Fruit fly (Drosophila melanogaster) whole organism, prepupa: ENCODE data around the gene CG13376.

Experiments
- Blimp-1 ChIP-seq: fragments of 200-800 bp; sonication (Bioruptor generic); optimal IDR thresholded peaks from 3 replicates; lab custom pipeline; 2017; ENCODE audit warnings: missing biosample characterization, missing genetic modification characterization, mild to moderate bottlenecking, moderate library complexity, missing genetic modification reagents
- CG10631 ChIP-seq: fragments of 200-800 bp; sonication (Bioruptor generic); optimal IDR thresholded peaks from 2 replicates; lab custom pipeline; 2016; ENCODE audit warnings: missing biosample characterization, missing genetic modification characterization
- CG10669 ChIP-seq: fragments of 200-800 bp; sonication (Bioruptor generic); optimal IDR thresholded peaks from 3 replicates; lab custom pipeline; 2018; ENCODE audit warnings: missing biosample characterization, mild to moderate bottlenecking, missing genetic modification characterization, moderate library complexity
- CG11762 ChIP-seq: fragments of 200-800 bp; sonication (Bioruptor generic); optimal IDR thresholded peaks from 3 replicates; lab custom pipeline; 2016; ENCODE audit warnings: missing biosample characterization, missing genetic modification characterization; ENCODE audit not compliant: insufficient read depth
- CG15336 ChIP-seq: fragments of 200-800 bp; sonication (Bioruptor generic); IDR thresholded peaks from 2 replicates; pipeline ENCODE4 v1.3.6; 2022; ENCODE audit warnings: missing biosample characterization, missing genetic modification characterization
- CG1621 ChIP-seq: fragments of 200-800 bp; sonication (Bioruptor generic); optimal IDR thresholded peaks from 3 replicates; lab custom pipeline; 2018; ENCODE audit warnings: missing biosample characterization, mild to moderate bottlenecking, missing genetic modification characterization
- CG16779 ChIP-seq: fragments of 200-800 bp; sonication (Bioruptor generic); optimal IDR thresholded peaks from 3 replicates; lab custom pipeline; 2017; ENCODE audit warnings: missing biosample characterization, mild to moderate bottlenecking, missing genetic modification characterization
- CG31627 ChIP-seq: fragments of 200-800 bp; sonication (Bioruptor generic); optimal IDR thresholded peaks from 3 replicates; lab custom pipeline; 2016; ENCODE audit warnings: missing biosample characterization, missing genetic modification characterization
- CG32006 ChIP-seq: fragments of 200-800 bp; sonication (Bioruptor generic); optimal IDR thresholded peaks from 3 replicates; lab custom pipeline; 2017; ENCODE audit warnings: missing biosample characterization, mild to moderate bottlenecking, missing genetic modification characterization
- CG3919 ChIP-seq: fragments of 200-800 bp; sonication (Bioruptor generic); optimal IDR thresholded peaks from 3 replicates; lab custom pipeline; 2016; ENCODE audit warnings: missing biosample characterization, missing genetic modification characterization
- CG4318 ChIP-seq: fragments of 200-800 bp; sonication (Bioruptor generic); optimal IDR thresholded peaks from 3 replicates; lab custom pipeline; 2017; ENCODE audit warnings: missing biosample characterization, mild to moderate bottlenecking, missing genetic modification characterization
- CG6792 ChIP-seq: fragments of 200-800 bp; sonication (Bioruptor generic); optimal IDR thresholded peaks from 3 replicates; lab custom pipeline; 2016; ENCODE audit warnings: missing biosample characterization, missing genetic modification characterization
- CG6854 ChIP-seq: fragments of 200-800 bp; sonication (Bioruptor generic); optimal IDR thresholded peaks from 2 replicates; lab custom pipeline; 2017; ENCODE audit warnings: missing biosample characterization, mild to moderate bottlenecking, missing genetic modification characterization
- CG8632 ChIP-seq: fragments of 200-800 bp; sonication (Bioruptor generic); optimal IDR thresholded peaks from 3 replicates; lab custom pipeline; 2016; ENCODE audit warnings: missing biosample characterization, missing genetic modification characterization
- CG9139 ChIP-seq: fragments of 200-800 bp; sonication (Bioruptor generic); optimal IDR thresholded peaks from 3 replicates; lab custom pipeline; 2017; ENCODE audit warnings: missing biosample characterization, mild to moderate bottlenecking, missing genetic modification characterization
- Eip75B ChIP-seq: fragments of 200-800 bp; sonication (Bioruptor generic); optimal IDR thresholded peaks from 3 replicates; lab custom pipeline; 2016; ENCODE audit warnings: missing biosample characterization, missing genetic modification characterization
- Eip78C ChIP-seq: fragments of 200-800 bp; sonication (Bioruptor generic); peaks from one replicate; lab custom pipeline; 2016; ENCODE audit warnings: missing biosample characterization, missing genetic modification characterization
- Ets21C ChIP-seq: fragments of 200-800 bp; sonication (Bioruptor generic); optimal IDR thresholded peaks from 3 replicates; lab custom pipeline; 2016; ENCODE audit warnings: missing biosample characterization, missing genetic modification characterization
- Ets96B ChIP-seq: fragments of 200-800 bp; optimal IDR thresholded peaks from 2 replicates; lab custom pipeline; 2019; ENCODE audit warnings: missing biosample characterization, mild to moderate bottlenecking, missing genetic modification characterization, moderate library complexity
- Gug ChIP-seq: fragments of 200-800 bp; sonication (Bioruptor generic); IDR thresholded peaks from 2 replicates; pipeline ENCODE4 v1.3.6; 2022; ENCODE audit warnings: missing biosample characterization, missing genetic modification characterization
- Hr38 ChIP-seq: sonication (Bioruptor generic); optimal IDR thresholded peaks from 2 replicates; lab custom pipeline; 2016; ENCODE audit warnings: missing biosample characterization, missing genetic modification characterization
- Hr39 ChIP-seq: fragments of 200-800 bp; sonication (Bioruptor generic); optimal IDR thresholded peaks from 2 replicates; lab custom pipeline; 2016; ENCODE audit warnings: missing biosample characterization, missing genetic modification characterization
- Hr4 ChIP-seq: fragments of 200-800 bp; sonication (Bioruptor generic); optimal IDR thresholded peaks from 3 replicates; lab custom pipeline; 2016; ENCODE audit warnings: missing biosample characterization, missing genetic modification characterization
- Lpt ChIP-seq: fragments of 200-800 bp; sonication (Bioruptor generic); optimal IDR thresholded peaks from 3 replicates; lab custom pipeline; 2016; ENCODE audit warnings: missing biosample characterization, missing genetic modification characterization
- Met ChIP-seq: fragments of 200-800 bp; sonication (Bioruptor generic); optimal IDR thresholded peaks from 3 replicates; lab custom pipeline; 2016; ENCODE audit warnings: missing biosample characterization, missing genetic modification characterization
- OdsH ChIP-seq: fragments of 200-800 bp; sonication (Bioruptor generic); optimal IDR thresholded peaks from 3 replicates; lab custom pipeline; 2016; ENCODE audit warnings: missing biosample characterization, missing genetic modification characterization
- Sox102F ChIP-seq: fragments of 200-800 bp; sonication (Bioruptor generic); optimal IDR thresholded peaks from 2 replicates; lab custom pipeline; 2016; ENCODE audit warnings: missing biosample characterization, mild to moderate bottlenecking, missing genetic modification characterization
- Sox14 ChIP-seq: fragments of 200-800 bp; sonication (Bioruptor generic); optimal IDR thresholded peaks from 3 replicates; lab custom pipeline; 2016; ENCODE audit warnings: missing biosample characterization, missing genetic modification characterization
- achi ChIP-seq: fragments of 200-800 bp; sonication (Bioruptor generic); optimal IDR thresholded peaks from 3 replicates; lab custom pipeline; 2016; ENCODE audit warnings: missing biosample characterization, missing genetic modification characterization
- acj6 ChIP-seq: fragments of 200-800 bp; sonication (Bioruptor generic); optimal IDR thresholded peaks from 3 replicates; lab custom pipeline; 2016; ENCODE audit warnings: missing biosample characterization, missing genetic modification characterization
- cyc ChIP-seq: fragments of 200-800 bp; sonication (Bioruptor generic); optimal IDR thresholded peaks from 3 replicates; lab custom pipeline; 2016; ENCODE audit warnings: missing biosample characterization, missing genetic modification characterization
- dac ChIP-seq: fragments of 200-800 bp; sonication (Bioruptor generic); optimal IDR thresholded peaks from 2 replicates; lab custom pipeline; 2017; ENCODE audit warnings: missing biosample characterization, mild to moderate bottlenecking, missing genetic modification characterization
- dsx ChIP-seq: fragments of 200-800 bp; optimal IDR thresholded peaks from 3 replicates; lab custom pipeline; 2019; ENCODE audit warnings: missing biosample characterization, mild to moderate bottlenecking, missing genetic modification characterization, moderate library complexity; ENCODE audit not compliant: poor library complexity, severe bottlenecking
- eg ChIP-seq: fragments of 200-800 bp; sonication (Bioruptor generic); IDR thresholded peaks from 3 replicates; pipeline ENCODE4 v1.3.6; 2022; ENCODE audit warnings: missing biosample characterization, missing genetic modification characterization
- esn ChIP-seq: fragments of 200-800 bp; sonication (Bioruptor generic); optimal IDR thresholded peaks from 2 replicates; lab custom pipeline; 2016; ENCODE audit warnings: missing biosample characterization, mild to moderate bottlenecking, missing genetic modification characterization, moderate library complexity
- fd59A ChIP-seq: fragments of 200-800 bp; sonication (Bioruptor generic); optimal IDR thresholded peaks from 2 replicates; lab custom pipeline; 2017; ENCODE audit warnings: missing biosample characterization, mild to moderate bottlenecking, missing genetic modification characterization, missing genetic modification reagents
- fd85E ChIP-seq: fragments of 200-800 bp; sonication (Bioruptor generic); optimal IDR thresholded peaks from 3 replicates; lab custom pipeline; 2016; ENCODE audit warnings: missing biosample characterization, missing genetic modification characterization
- fkh ChIP-seq: fragments of 200-800 bp; sonication (Bioruptor generic); optimal IDR thresholded peaks from 3 replicates; lab custom pipeline; 2017; ENCODE audit warnings: missing biosample characterization, mild to moderate bottlenecking, missing genetic modification characterization, moderate library complexity
- lz ChIP-seq: fragments of 200-800 bp; sonication (Bioruptor generic); optimal IDR thresholded peaks from 3 replicates; lab custom pipeline; 2016; ENCODE audit warnings: missing biosample characterization, missing genetic modification characterization
- net ChIP-seq: fragments of 200-800 bp; sonication (Bioruptor generic); optimal IDR thresholded peaks from 3 replicates; lab custom pipeline; 2016; ENCODE audit warnings: missing biosample characterization, missing genetic modification characterization
- salr ChIP-seq, 2 experiments: fragments of 200-800 bp; sonication (Bioruptor generic); optimal IDR thresholded peaks; 3 replicates each; lab custom pipeline; 2016 to 2018; ENCODE audit warnings: missing biosample characterization in 2 of 2, missing genetic modification characterization in 2 of 2, mild to moderate bottlenecking in 1 of 2
- ss ChIP-seq, 2 experiments: fragments of 200-800 bp; sonication (Bioruptor generic); optimal IDR thresholded peaks; 2 replicates in 1 of 2; 3 replicates in 1 of 2; lab custom pipeline; 2017 to 2018; ENCODE audit warnings: mild to moderate bottlenecking in 2 of 2, missing biosample characterization in 2 of 2, missing genetic modification characterization in 2 of 2, moderate library complexity in 1 of 2
- topi ChIP-seq: fragments of 200-800 bp; sonication (Bioruptor generic); optimal IDR thresholded peaks from 3 replicates; lab custom pipeline; 2016; ENCODE audit warnings: missing biosample characterization, missing genetic modification characterization
- vri ChIP-seq: fragments of 200-800 bp; sonication (Bioruptor generic); optimal IDR thresholded peaks from 3 replicates; lab custom pipeline; 2016; ENCODE audit warnings: missing biosample characterization, mild to moderate bottlenecking, missing genetic modification characterization

The CG13376 gene

DNA sequence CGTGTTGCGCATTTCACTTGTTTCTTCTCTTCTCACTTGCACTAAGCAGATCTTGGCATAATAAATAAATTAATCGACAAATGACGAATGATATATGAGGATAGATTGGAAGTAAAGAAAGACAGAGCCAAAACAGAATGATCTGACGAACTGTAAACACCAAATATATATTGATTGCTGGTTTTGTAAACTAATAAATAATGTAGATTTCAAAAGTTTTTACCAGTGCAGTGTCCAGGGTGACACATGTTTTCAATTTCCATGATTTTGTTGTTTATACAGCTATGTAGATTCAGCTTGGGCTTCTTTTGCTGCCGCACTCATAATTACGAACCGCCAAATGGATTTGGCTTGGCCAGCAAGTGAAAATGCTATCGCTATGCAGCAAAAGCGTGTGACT, 44.5 kb upstream of the CG13376 start (continued):
- TF ChIP-seq CG16779 (tag; lab: Kevin White, UChicago) = no peak
- TF ChIP-seq Eip78C (GFP tag; lab: Kevin White, UChicago) = peak; percentile 24
- no peak for TF ChIP-seq ss (GFP tag; optimal IDR thresholded peaks at IDR 0.05; lab: Kevin White, UChicago)
- no peak for TF ChIP-seq cyc
- no peak for TF ChIP-seq CG1621 (tag; lab: Kevin White, UChicago)
- no peak for TF ChIP-seq acj6 (GFP tag; lab: Kevin White, UChicago)
- no peak for TF ChIP-seq OdsH (GFP tag; lab: Kevin White, UChicago)
- no peak for TF ChIP-seq Lpt (GFP tag; lab: Kevin White, UChicago)
- TF ChIP-seq Blimp-1 = no peak

DNA sequence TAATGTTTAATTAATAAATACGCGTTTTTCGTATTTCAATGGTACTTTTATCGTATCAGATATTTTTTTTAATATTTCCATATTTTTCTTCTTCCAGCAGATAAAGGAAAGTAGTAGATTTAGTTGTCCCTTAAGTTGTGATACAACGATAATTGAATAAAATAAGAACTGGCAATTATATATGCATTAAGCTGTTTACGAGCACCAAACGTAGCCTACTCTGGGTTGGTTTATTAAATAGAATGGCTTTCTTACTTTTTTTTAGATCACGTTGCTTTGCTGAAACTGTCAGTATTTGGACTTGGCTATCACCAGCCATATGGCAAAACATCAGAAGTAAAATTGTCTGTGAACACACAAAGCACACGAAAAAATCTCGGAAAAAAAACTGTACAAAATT, 40.6 kb upstream of the CG13376 start, which contains the start of gene CG12470:
Gene CG12470 (plus strand): TSS at position 301 of the 400 bp plus-strand sequence.
- TF ChIP-seq lz (GFP tag; lab: Kevin White, UChicago) (no peak), esn (GFP tag; lab: Kevin White, UChicago) (no peak), dac (GFP tag; lab: Kevin White, UChicago) (no peak), salr (GFP tag; optimal IDR thresholded peaks at IDR 0.05; lab: Kevin White, UChicago) (no peak), Hr38 (GFP tag; lab: Kevin White, UChicago) (no peak), eg (no peak), Eip75B (GFP tag; lab: Kevin White, UChicago) (no peak), Hr4 (GFP tag; lab: Kevin White, UChicago) (no peak), fd85E (GFP tag; lab: Kevin White, UChicago) (no peak), Blimp-1 (no peak), CG8632 (GFP tag; lab: Kevin White, UChicago) (no peak), CG16779 (tag; lab: Kevin White, UChicago) (no peak), Lpt (GFP tag; lab: Kevin White, UChicago) (no peak), CG31627 (no peak), Gug (no peak)

DNA sequence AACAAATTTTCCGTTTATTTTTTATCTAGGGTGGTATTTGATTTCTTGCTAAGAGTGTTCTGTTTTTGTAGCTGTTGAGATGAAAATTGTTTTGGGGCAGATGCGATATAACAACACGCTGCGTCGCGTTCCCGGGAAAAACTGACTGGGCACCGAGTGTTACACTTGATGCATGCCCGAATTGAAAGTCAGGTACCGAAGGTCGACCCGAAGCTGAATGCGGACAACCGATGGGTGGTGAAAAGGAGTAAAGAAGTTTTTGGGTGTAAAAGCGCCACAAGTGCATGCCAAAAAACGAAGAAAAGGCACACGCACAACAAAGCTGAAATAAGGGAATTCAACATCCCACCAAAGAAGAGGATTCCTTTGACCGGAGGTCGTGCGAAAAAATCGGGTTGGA, 28.0 kb upstream of the CG13376 start, which contains the start of gene CG13375:
Gene CG13375 (minus strand): TSS at position 124 of the 400 bp plus-strand sequence.
- no peak for TF ChIP-seq CG16779 (tag; lab: Kevin White, UChicago)
- TF ChIP-seq esn (GFP tag; lab: Kevin White, UChicago) = no peak
- TF ChIP-seq dsx (GFP tag; lab: Kevin White, UChicago) = no peak
- no peak for TF ChIP-seq CG31627
- no peak for TF ChIP-seq Sox14 (GFP tag; lab: Kevin White, UChicago)
- TF ChIP-seq, all 60 proteins: peak for 0

DNA sequence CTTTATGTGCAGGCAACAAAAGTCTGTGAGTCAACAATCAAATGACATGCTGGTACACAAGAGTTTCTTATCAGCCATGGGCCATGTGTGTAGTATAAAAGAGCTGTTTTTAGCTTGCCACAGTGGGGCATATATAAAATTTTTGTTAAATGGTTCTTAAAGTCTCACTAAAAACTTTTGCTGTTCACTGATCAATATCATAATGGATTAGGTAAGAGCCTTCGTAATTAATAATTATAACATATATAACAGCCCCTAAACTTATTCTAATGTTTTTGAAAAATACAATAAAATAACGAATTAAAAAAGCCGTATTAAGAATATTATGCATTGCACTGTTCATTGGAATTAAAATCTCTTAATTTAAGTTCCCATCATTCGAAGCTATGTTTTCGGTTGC, 26.4 kb upstream of the CG13376 start:
- no peak for TF ChIP-seq fd59A (GFP tag; lab: Kevin White, UChicago)
- no peak for TF ChIP-seq ss (GFP tag; optimal IDR thresholded peaks at IDR 0.05; lab: Kevin White, UChicago)
- TF ChIP-seq fkh = no peak
- no peak for TF ChIP-seq Ets21C (GFP tag; lab: Kevin White, UChicago)
- TF ChIP-seq CG11762 (GFP tag; lab: Kevin White, UChicago) = no peak
- TF ChIP-seq acj6 (GFP tag; lab: Kevin White, UChicago) = peak; percentile 34
- TF ChIP-seq vri (GFP tag; lab: Kevin White, UChicago) = no peak
- TF ChIP-seq Ets96B (tag; lab: Kevin White, UChicago) = no peak
- peak; percentile 32 for TF ChIP-seq esn (GFP tag; lab: Kevin White, UChicago)
- no peak for TF ChIP-seq CG6854
- TF ChIP-seq CG4318 (GFP tag; lab: Kevin White, UChicago) = peak; percentile 58
- peak; percentile 12 for TF ChIP-seq topi
- TF ChIP-seq net (GFP tag; lab: Kevin White, UChicago) = no peak
- no peak for TF ChIP-seq Sox102F
- TF ChIP-seq CG16779 (tag; lab: Kevin White, UChicago) = no peak
- no peak; the same call in 1 of the 2 replicates for TF ChIP-seq CG15336 (GFP tag; lab: Robert Waterston, UW)
- peak; percentile 35 for TF ChIP-seq CG10669
- peak; percentile 27 for TF ChIP-seq Met (GFP tag; lab: Kevin White, UChicago)
- TF ChIP-seq eg = no peak
- peak; percentile 53 for TF ChIP-seq achi (GFP tag; lab: Kevin White, UChicago)
- TF ChIP-seq CG3919 (GFP tag; lab: Kevin White, UChicago) = no peak
- TF ChIP-seq Blimp-1 = no peak
- TF ChIP-seq CG6792 (GFP tag; lab: Kevin White, UChicago) = no peak
- peak; percentile 22 for TF ChIP-seq CG8632 (GFP tag; lab: Kevin White, UChicago)
- peak; percentile 20 for TF ChIP-seq CG10631 (GFP tag; lab: Kevin White, UChicago)
- TF ChIP-seq CG9139 (GFP tag; lab: Kevin White, UChicago) = no peak
- TF ChIP-seq dac (GFP tag; lab: Kevin White, UChicago) = peak; percentile 0
- TF ChIP-seq CG32006 (GFP tag; lab: Kevin White, UChicago) = peak; percentile 84
- no peak for TF ChIP-seq Hr39 (GFP tag; lab: Kevin White, UChicago)
- peak in 1 of 2 experiments; percentile 57 for TF ChIP-seq salr (GFP tag; optimal IDR thresholded peaks at IDR 0.05; lab: Kevin White, UChicago)
